Worm (Caenorhabditis elegans): ENCODE data around the gene bra-2.
A peak's percentile ranks its signal among the peaks of the same experiment; 100 is the strongest.

Gene bra-2

DNA sequence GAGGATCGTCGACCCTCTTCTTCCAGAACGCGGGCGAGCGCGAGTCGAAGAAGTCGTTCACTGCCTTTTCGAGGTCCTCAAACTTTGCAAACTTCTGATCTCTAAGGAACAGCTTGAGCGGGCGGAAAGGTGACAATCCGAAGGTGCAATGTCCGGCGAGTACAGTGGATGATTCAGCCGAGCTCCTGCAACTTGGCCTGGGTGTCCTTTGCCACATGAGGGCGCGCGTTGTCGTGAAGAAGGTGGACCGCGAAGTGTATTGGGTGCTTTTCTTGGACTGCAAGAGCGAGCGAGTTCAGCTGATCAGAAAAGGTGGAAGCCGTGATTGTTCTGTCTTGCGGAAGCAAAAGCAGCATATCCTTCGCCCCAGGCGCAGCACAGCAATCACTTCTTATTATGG, 30.9 kb downstream of the bra-2 start:
- no peak for TF ChIP-seq F10E7.11 (tag; optimal IDR thresholded peaks at IDR 0.05)
- TF ChIP-seq zfh-2 (GFP tag; conservative IDR thresholded peaks at IDR 0.05): peak; percentile 64

DNA sequence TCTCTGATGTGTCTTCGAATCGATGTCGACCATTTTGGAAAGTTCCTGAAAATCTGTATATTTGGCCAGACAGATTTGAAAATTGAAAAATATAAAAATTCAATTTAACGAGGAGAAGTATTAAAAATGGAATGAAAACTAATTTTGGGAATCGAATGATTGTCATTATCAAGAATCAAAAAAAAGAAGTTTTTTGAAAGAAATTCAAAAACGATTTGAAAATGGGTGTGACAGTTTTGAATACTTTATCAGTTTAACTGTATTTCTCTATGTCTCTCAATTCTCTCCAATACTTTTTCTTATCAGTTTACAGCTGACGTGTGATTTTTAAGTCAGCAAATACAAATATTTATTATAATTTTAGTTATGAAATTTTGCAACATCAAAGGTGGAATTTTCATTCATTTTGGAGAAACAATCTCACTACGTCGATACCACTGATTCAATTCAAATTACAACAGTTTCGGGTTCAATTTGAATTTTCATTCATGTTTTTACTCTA, 32.4 kb downstream of the bra-2 start, which contains the start of gene fbxa-59:
TSS of gene fbxa-59 (minus strand) at position 51 of the 502 bp plus-strand sequence.
- TF ChIP-seq nhr-80 (tag; optimal IDR thresholded peaks at IDR 0.05): peak; percentile 55
- peak; percentile 67 for TF ChIP-seq unc-62 (GFP tag; optimal IDR thresholded peaks at IDR 0.05)
- TF ChIP-seq tbx-9 (tag; optimal IDR thresholded peaks at IDR 0.05; ENCODE audit: borderline replicate concordance): no peak
- peak in 1 of 2 experiments; percentile 2 for TF ChIP-seq let-607 (tag; optimal IDR thresholded peaks at IDR 0.05)
- no peak for TF ChIP-seq gei-17 (GFP tag; optimal IDR thresholded peaks at IDR 0.05)
- peak; percentile 65; the same call in 1 of the 2 replicates for TF ChIP-seq cebp-1 (GFP tag; IDR thresholded peaks at IDR 0.05)
- TF ChIP-seq cebp-1 (tag; optimal IDR thresholded peaks at IDR 0.05): peak; percentile 56

DNA sequence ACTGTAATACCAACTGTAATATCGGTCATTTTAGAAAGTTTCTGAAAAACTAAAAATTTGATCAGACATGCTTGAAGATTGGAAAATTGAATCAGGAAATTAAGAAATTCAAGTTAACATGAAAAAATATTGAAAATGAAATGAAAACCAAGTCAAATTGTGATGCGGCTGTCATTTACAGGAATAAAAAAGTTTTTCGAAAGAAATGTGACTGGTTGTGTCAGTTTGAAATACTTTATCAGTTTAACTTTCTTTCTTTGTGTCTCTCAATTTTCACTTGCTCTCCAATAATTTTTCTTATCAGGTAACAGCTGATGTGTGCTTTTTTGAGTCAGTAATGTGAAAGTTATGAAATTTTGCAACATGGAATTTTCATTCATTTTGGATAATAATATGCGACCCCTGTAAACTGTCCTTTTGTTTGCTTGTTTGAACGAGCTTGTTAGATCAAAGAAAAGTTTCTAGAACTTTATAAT, 35.2 kb downstream of the bra-2 start, which contains the start of gene fbxa-60:
TSS of gene fbxa-60 (minus strand) at position 51 of the 476 bp plus-strand sequence.
- TF ChIP-seq nhr-80 (tag; optimal IDR thresholded peaks at IDR 0.05) (peak; percentile 79), cebp-1 (GFP tag; IDR thresholded peaks at IDR 0.05) (peak; percentile 88), cebp-1 (tag; optimal IDR thresholded peaks at IDR 0.05) (peak; percentile 78), sdz-38 (tag; optimal IDR thresholded peaks at IDR 0.05) (no peak), unc-62 (GFP tag; optimal IDR thresholded peaks at IDR 0.05) (peak; percentile 60), attf-5 (GFP tag; optimal IDR thresholded peaks at IDR 0.05) (peak; percentile 27)

DNA sequence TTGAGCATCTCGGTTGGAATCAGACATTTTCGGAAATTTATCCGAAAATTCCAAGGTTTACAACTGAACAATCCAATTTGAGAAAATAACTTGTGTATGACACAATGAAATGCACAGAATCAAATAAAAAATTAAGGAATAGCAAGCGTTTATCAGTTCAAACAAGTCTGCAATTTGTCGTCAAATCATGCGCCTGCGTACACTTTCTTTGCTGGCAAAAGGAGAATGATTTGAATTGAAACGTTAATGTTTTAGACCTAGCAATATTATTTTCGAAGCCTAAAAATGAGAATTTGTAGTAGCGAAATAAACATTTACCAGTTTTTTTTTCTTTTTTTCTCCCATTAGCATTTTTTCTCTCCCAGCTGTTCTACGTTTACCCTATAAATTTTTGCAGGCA, 39.4 kb downstream of the bra-2 start, which contains the start of the genes fbxa-67 and fbxa-11:
TSS of gene fbxa-67 (minus strand) at position 199 of the 400 bp plus-strand sequence.
TSS of gene fbxa-11 (plus strand) at position 398 of the 400 bp plus-strand sequence.
- TF ChIP-seq nhr-179 (tag; optimal IDR thresholded peaks at IDR 0.05) (no peak), C17E4.6 (GFP tag; IDR thresholded peaks at IDR 0.05) (no peak), atf-7 (tag; optimal IDR thresholded peaks at IDR 0.05) (no peak), B0019.2 (GFP tag; conservative IDR thresholded peaks at IDR 0.05) (no peak), hlh-26 (GFP tag; conservative IDR thresholded peaks at IDR 0.05) (no peak), Y56A3A.18 (GFP tag; IDR thresholded peaks at IDR 0.05) (no peak), F49E8.2 (tag; optimal IDR thresholded peaks at IDR 0.05; ENCODE audit: insufficient read depth) (no peak), pbrm-1 (GFP tag; IDR thresholded peaks at IDR 0.05) (no peak), Y95B8A.8 (GFP tag; IDR thresholded peaks at IDR 0.05) (no peak), F57C9.4 (tag; optimal IDR thresholded peaks at IDR 0.05) (no peak), sea-2 (GFP tag; IDR thresholded peaks at IDR 0.05) (no peak), mcd-1 (GFP tag; IDR thresholded peaks at IDR 0.05) (no peak), rec-8 (tag; optimal IDR thresholded peaks at IDR 0.05) (no peak), xnd-1 (tag; optimal IDR thresholded peaks at IDR 0.05) (no peak), hlh-12 (tag; optimal IDR thresholded peaks at IDR 0.05) (no peak), ets-4 (GFP tag; optimal IDR thresholded peaks at IDR 0.05) (no peak), aptf-2 (GFP tag; conservative IDR thresholded peaks at IDR 0.05) (no peak), tlf-1 (GFP tag; optimal IDR thresholded peaks at IDR 0.05) (no peak), pha-4 (tag; optimal IDR thresholded peaks at IDR 0.05) (no peak), F55B11.4 (tag; optimal IDR thresholded peaks at IDR 0.05; ENCODE audit: borderline replicate concordance, insufficient read depth) (no peak)

DNA sequence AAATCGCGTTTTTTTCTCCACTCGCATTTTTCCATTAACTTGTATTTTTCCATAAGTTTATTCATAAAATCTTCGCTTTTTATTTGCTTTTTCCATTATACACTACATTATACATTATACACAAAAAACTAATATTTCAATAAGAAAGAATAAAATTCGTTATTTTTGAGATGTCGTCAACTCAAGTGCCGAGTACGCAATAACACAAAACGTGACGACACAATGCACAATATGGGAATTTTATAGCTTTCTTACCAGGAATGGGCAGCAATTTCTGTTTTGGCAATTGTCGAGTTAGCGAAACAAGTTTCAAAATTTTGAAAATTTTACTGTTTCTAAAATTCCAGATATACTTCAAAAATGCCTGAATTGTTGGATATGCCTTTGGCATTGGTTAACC, 41.1 kb downstream of the bra-2 start, which contains the start of gene fbxa-10:
TSS of gene fbxa-10 (plus strand) at position 207 of the 400 bp plus-strand sequence.
- TF ChIP-seq zfh-2 (GFP tag; conservative IDR thresholded peaks at IDR 0.05) (no peak), tlf-1 (GFP tag; optimal IDR thresholded peaks at IDR 0.05) (no peak), C17E4.6 (GFP tag; IDR thresholded peaks at IDR 0.05) (no peak), cebp-1 (GFP tag; IDR thresholded peaks at IDR 0.05) (no peak), cebp-1 (tag; optimal IDR thresholded peaks at IDR 0.05) (no peak), hsf-1 (GFP tag; IDR thresholded peaks at IDR 0.05) (no peak), ekl-4 (GFP tag; IDR thresholded peaks at IDR 0.05) (no peak), snpc-4 (GFP tag; optimal IDR thresholded peaks at IDR 0.05) (no peak), snpc-4 (tag; optimal IDR thresholded peaks at IDR 0.05) (no peak), F39B2.1 (GFP tag; IDR thresholded peaks at IDR 0.05) (no peak), F10E7.11 (tag; optimal IDR thresholded peaks at IDR 0.05) (no peak)
